Fruit fly (Drosophila melanogaster) whole organism, embryonic: Measurements from ENCODE around the gene CG33687.

Experiments
- Abd-B ChIP-seq: fragments of 200-800 bp; sonication (Bioruptor generic); optimal IDR thresholded peaks from 2 replicates; lab custom pipeline; 2018; ENCODE audit warnings: missing biosample characterization, mild to moderate bottlenecking, missing genetic modification characterization, moderate library complexity
- Aef1 ChIP-seq: fragments of 200-800 bp; sonication (Bioruptor generic); IDR thresholded peaks from 3 replicates; pipeline ENCODE4 v1.3.6; 2022; ENCODE audit warnings: missing biosample characterization, missing genetic modification characterization
- Awh ChIP-seq: fragments of 200-800 bp; sonication (Bioruptor generic); IDR thresholded peaks from 2 replicates; pipeline ENCODE4, ENCODE4 v1.3.6; 2022; ENCODE audit warnings: missing biosample characterization, missing genetic modification characterization
- B-H1 ChIP-seq: fragments of 200-800 bp; sonication (Bioruptor generic); IDR thresholded peaks from 3 replicates; pipeline ENCODE4 v1.3.6; 2022; ENCODE audit warnings: missing biosample characterization, missing genetic modification characterization
- CG11093 ChIP-seq: fragments of 200-800 bp; sonication (Bioruptor generic); IDR thresholded peaks from 3 replicates; pipeline ENCODE4 v1.3.6; 2022; ENCODE audit warnings: missing biosample characterization, missing genetic modification characterization
- CG12071 ChIP-seq: fragments of 200-800 bp; sonication (Bioruptor generic); optimal IDR thresholded peaks from 3 replicates; lab custom pipeline; 2018; ENCODE audit warnings: missing biosample characterization, mild to moderate bottlenecking, missing genetic modification characterization
- CG15514 ChIP-seq: fragments of 200-800 bp; sonication (Bioruptor generic); optimal IDR thresholded peaks from 3 replicates; lab custom pipeline; 2017; ENCODE audit warnings: missing biosample characterization, missing genetic modification characterization, mild to moderate bottlenecking, moderate library complexity, missing genetic modification reagents
- CG15696 ChIP-seq: fragments of 200-800 bp; sonication (Bioruptor generic); optimal IDR thresholded peaks from 2 replicates; lab custom pipeline; 2019; ENCODE audit warnings: missing biosample characterization, mild to moderate bottlenecking, missing genetic modification characterization, moderate library complexity
- CG17568 ChIP-seq: fragments of 200-800 bp; sonication (Bioruptor generic); optimal IDR thresholded peaks from 2 replicates; lab custom pipeline; 2018; ENCODE audit warnings: missing biosample characterization, mild to moderate bottlenecking, missing genetic modification characterization, moderate library complexity
- CG17829 ChIP-seq: fragments of 200-800 bp; optimal IDR thresholded peaks from 2 replicates; lab custom pipeline; 2019; ENCODE audit warnings: missing biosample characterization, mild to moderate bottlenecking, missing genetic modification characterization, moderate library complexity
- CG18011 ChIP-seq: fragments of 200-800 bp; sonication (Bioruptor generic); optimal IDR thresholded peaks from 2 replicates; lab custom pipeline; 2017; ENCODE audit warnings: missing biosample characterization, missing genetic modification characterization, mild to moderate bottlenecking, moderate library complexity, missing genotype
- CG2120 ChIP-seq: fragments of 200-800 bp; sonication (Bioruptor generic); optimal IDR thresholded peaks from 3 replicates; lab custom pipeline; 2016; ENCODE audit warnings: missing biosample characterization, missing genetic modification characterization
- CG2875 ChIP-seq: fragments of 200-800 bp; sonication (Bioruptor generic); optimal IDR thresholded peaks from 2 replicates; lab custom pipeline; 2017; ENCODE audit warnings: missing biosample characterization, mild to moderate bottlenecking, missing genetic modification characterization, missing genetic modification reagents
- CG30431 ChIP-seq: fragments of 200-800 bp; sonication (Bioruptor generic); optimal IDR thresholded peaks from 2 replicates; lab custom pipeline; 2017; ENCODE audit warnings: missing biosample characterization, missing genetic modification characterization
- CG3838 ChIP-seq: fragments of 200-800 bp; sonication (Bioruptor generic); optimal IDR thresholded peaks from 3 replicates; lab custom pipeline; 2016; ENCODE audit warnings: missing biosample characterization, missing genetic modification characterization
- CG3995 ChIP-seq: fragments of 200-800 bp; sonication (Bioruptor generic); optimal IDR thresholded peaks from 3 replicates; lab custom pipeline; 2016; ENCODE audit warnings: missing biosample characterization, missing genetic modification characterization
- CG6854 ChIP-seq: fragments of 200-800 bp; sonication (Bioruptor generic); optimal IDR thresholded peaks from 3 replicates; lab custom pipeline; 2017; ENCODE audit warnings: missing biosample characterization, mild to moderate bottlenecking, missing genetic modification characterization
- CG7357 ChIP-seq: fragments of 200-800 bp; sonication (Bioruptor generic); IDR thresholded peaks from 3 replicates; pipeline ENCODE4 v1.3.6; 2022; ENCODE audit warnings: missing biosample characterization, missing genetic modification characterization
- CG8290 ChIP-seq, 3 experiments: fragments of 200-800 bp; sonication (Bioruptor generic); optimal IDR thresholded peaks; 2 replicates each; lab custom pipeline; 2016 to 2019; ENCODE audit warnings: missing biosample characterization in 3 of 3, missing genetic modification characterization in 3 of 3, mild to moderate bottlenecking in 2 of 3, moderate library complexity in 1 of 3
- CG8359 ChIP-seq: fragments of 200-800 bp; sonication (Bioruptor generic); optimal IDR thresholded peaks from 2 replicates; lab custom pipeline; 2017; ENCODE audit warnings: missing biosample characterization, mild to moderate bottlenecking, missing genetic modification characterization, borderline replicate concordance
- CG9797 ChIP-seq: fragments of 200-800 bp; sonication (Bioruptor generic); optimal IDR thresholded peaks from 3 replicates; lab custom pipeline; 2018; ENCODE audit warnings: missing biosample characterization, mild to moderate bottlenecking, missing genetic modification characterization
- E2f2 ChIP-seq: fragments of 200-800 bp; sonication (Bioruptor generic); IDR thresholded peaks from 2 replicates; pipeline ENCODE4 v1.3.6; 2022; ENCODE audit warnings: missing biosample characterization, missing genetic modification characterization
- Hmx ChIP-seq: fragments of 200-800 bp; sonication (Bioruptor generic); optimal IDR thresholded peaks from 2 replicates; lab custom pipeline; 2016; ENCODE audit warnings: missing biosample characterization, missing genetic modification characterization
- Hsf ChIP-seq: fragments of 200-800 bp; sonication (Bioruptor generic); optimal IDR thresholded peaks from 3 replicates; lab custom pipeline; 2016; ENCODE audit warnings: missing biosample characterization, missing genetic modification characterization
- Kr ChIP-seq: fragments of 200-800 bp; sonication (Bioruptor generic); optimal IDR thresholded peaks from 2 replicates; lab custom pipeline; 2017; ENCODE audit warnings: missing biosample characterization, mild to moderate bottlenecking, missing genetic modification characterization
- Nf-YC ChIP-seq: fragments of 200-800 bp; optimal IDR thresholded peaks from 3 replicates; lab custom pipeline; 2019; ENCODE audit warnings: missing biosample characterization, mild to moderate bottlenecking, missing genetic modification characterization, moderate library complexity
- NfI ChIP-seq: fragments of 200-800 bp; sonication (Bioruptor generic); optimal IDR thresholded peaks from 3 replicates; lab custom pipeline; 2018; ENCODE audit warnings: missing biosample characterization, mild to moderate bottlenecking, missing genetic modification characterization, moderate library complexity
- Optix ChIP-seq: fragments of 200-800 bp; sonication (Bioruptor generic); IDR thresholded peaks from 3 replicates; pipeline ENCODE4 v1.3.6; 2022; ENCODE audit warnings: missing biosample characterization, missing genetic modification characterization
- Poxn ChIP-seq: fragments of 200-800 bp; sonication (Bioruptor generic); IDR thresholded peaks from 2 replicates; pipeline ENCODE4 v1.3.6; 2022; ENCODE audit warnings: missing biosample characterization, missing genetic modification characterization
- Sin3A ChIP-seq: fragments of >200 bp; optimal IDR thresholded peaks from 2 replicates; lab custom pipeline; 2018
- Ssrp ChIP-seq: fragments of 200-800 bp; sonication (Bioruptor generic); optimal IDR thresholded peaks from 2 replicates; lab custom pipeline; 2018; ENCODE audit warnings: missing biosample characterization, mild to moderate bottlenecking, missing genetic modification characterization, moderate library complexity
- abd-A ChIP-seq: fragments of 200-800 bp; sonication (Bioruptor generic); optimal IDR thresholded peaks from 3 replicates; lab custom pipeline; 2019; ENCODE audit warnings: missing biosample characterization, mild to moderate bottlenecking, missing genetic modification characterization, moderate library complexity
- ash1 ChIP-seq: fragments of 200-800 bp; sonication (Bioruptor generic); optimal IDR thresholded peaks from 2 replicates; lab custom pipeline; 2018; ENCODE audit warnings: missing biosample characterization, mild to moderate bottlenecking, missing genetic modification characterization
- chm ChIP-seq: fragments of 200-800 bp; sonication (Bioruptor generic); IDR thresholded peaks from 2 replicates; pipeline ENCODE4 v1.3.6; 2022; ENCODE audit warnings: missing biosample characterization, missing genetic modification characterization
- crc ChIP-seq: fragments of 200-800 bp; sonication (Bioruptor generic); optimal IDR thresholded peaks from 2 replicates; lab custom pipeline; 2016; ENCODE audit warnings: missing biosample characterization, missing genetic modification characterization
- dmrt11E ChIP-seq: fragments of 200-800 bp; sonication (Bioruptor generic); optimal IDR thresholded peaks from 3 replicates; lab custom pipeline; 2018; ENCODE audit warnings: missing biosample characterization, mild to moderate bottlenecking, missing genetic modification characterization, moderate library complexity
- en ChIP-seq: fragments of 200-800 bp; sonication (Bioruptor generic); optimal IDR thresholded peaks from 2 replicates; lab custom pipeline; 2016; ENCODE audit warnings: missing biosample characterization, missing genetic modification characterization
- fu2 ChIP-seq: fragments of 200-800 bp; sonication (Bioruptor generic); optimal IDR thresholded peaks from 2 replicates; lab custom pipeline; 2016; ENCODE audit warnings: missing biosample characterization, missing genetic modification characterization
- gfzf ChIP-seq: fragments of 200-800 bp; sonication (Bioruptor generic); optimal IDR thresholded peaks from 2 replicates; lab custom pipeline; 2016; ENCODE audit warnings: missing biosample characterization, mild to moderate bottlenecking, missing genetic modification characterization, moderate library complexity
- grau ChIP-seq: fragments of 200-800 bp; optimal IDR thresholded peaks from 3 replicates; lab custom pipeline; 2019; ENCODE audit warnings: missing biosample characterization, mild to moderate bottlenecking, missing genetic modification characterization, moderate library complexity
- gt ChIP-seq: fragments of 200-800 bp; sonication (Bioruptor generic); IDR thresholded peaks from 2 replicates; pipeline ENCODE4 v1.3.6; 2022; ENCODE audit warnings: missing biosample characterization, missing genetic modification characterization
- knrl ChIP-seq: fragments of 200-800 bp; sonication (Bioruptor generic); IDR thresholded peaks from 3 replicates; pipeline ENCODE4 v1.3.6; 2022; ENCODE audit warnings: missing biosample characterization, missing genetic modification characterization; ENCODE audit not compliant: partially characterized antibody
- lilli ChIP-seq: fragments of 200-800 bp; sonication (Bioruptor generic); optimal IDR thresholded peaks from 3 replicates; lab custom pipeline; 2016; ENCODE audit warnings: missing biosample characterization, missing genetic modification characterization
- maf-S ChIP-seq: fragments of 200-800 bp; sonication (Bioruptor generic); optimal IDR thresholded peaks from 2 replicates; lab custom pipeline; 2016; ENCODE audit warnings: missing biosample characterization, missing genetic modification characterization
- mld ChIP-seq: fragments of 200-800 bp; sonication (Bioruptor generic); IDR thresholded peaks from 3 replicates; pipeline ENCODE4 v1.3.6; 2022; ENCODE audit warnings: missing biosample characterization, missing genetic modification characterization; ENCODE audit not compliant: partially characterized antibody
- pfk ChIP-seq: fragments of 200-800 bp; sonication (Bioruptor generic); optimal IDR thresholded peaks from 2 replicates; lab custom pipeline; 2018; ENCODE audit warnings: missing biosample characterization, mild to moderate bottlenecking, missing genetic modification characterization, moderate library complexity
- pita ChIP-seq: fragments of 200-800 bp; sonication (Bioruptor generic); optimal IDR thresholded peaks from 2 replicates; lab custom pipeline; 2017; ENCODE audit warnings: missing biosample characterization, mild to moderate bottlenecking, missing genetic modification characterization
- row ChIP-seq: fragments of 200-800 bp; sonication (Bioruptor generic); IDR thresholded peaks from 3 replicates; pipeline ENCODE4 v1.3.6; 2022; ENCODE audit warnings: missing biosample characterization, missing genetic modification characterization
- salm ChIP-seq: fragments of 200-800 bp; sonication (Bioruptor generic); optimal IDR thresholded peaks from 2 replicates; lab custom pipeline; 2018; ENCODE audit warnings: missing biosample characterization, mild to moderate bottlenecking, missing genetic modification characterization
- sug ChIP-seq: fragments of 200-800 bp; optimal IDR thresholded peaks from 2 replicates; lab custom pipeline; 2019; ENCODE audit warnings: missing biosample characterization, mild to moderate bottlenecking, missing genetic modification characterization, moderate library complexity
- trem ChIP-seq: fragments of 200-800 bp; optimal IDR thresholded peaks from 3 replicates; lab custom pipeline; 2019; ENCODE audit warnings: missing biosample characterization, mild to moderate bottlenecking, missing genetic modification characterization, moderate library complexity
- yki ChIP-seq: fragments of >200 bp; optimal IDR thresholded peaks from 3 replicates; lab custom pipeline; 2018

CG33687 gene

DNA sequence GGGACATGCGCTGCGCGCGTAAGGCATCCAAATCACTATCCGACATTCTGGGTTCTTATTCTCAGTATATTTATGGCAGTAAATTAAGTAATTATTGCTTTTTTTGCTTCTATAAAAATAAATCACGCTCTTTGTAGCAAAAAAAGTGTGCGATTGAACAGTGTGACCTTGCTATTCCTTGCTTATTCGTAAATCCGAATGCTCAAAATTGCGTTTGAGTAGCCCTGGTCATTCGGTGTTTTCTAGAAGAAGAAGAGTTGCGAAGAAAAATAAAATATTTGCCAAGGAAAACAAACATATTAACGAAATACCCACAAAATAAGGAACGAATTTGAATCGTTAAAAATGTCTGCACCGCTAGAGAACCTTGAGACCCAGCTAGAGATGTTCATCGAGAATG is 34.2 kb downstream of the CG33687 start, which contains the start of the genes PDCD-5 and MED10 (continued):
- no peak for TF ChIP-seq CG6854
- TF ChIP-seq CG15696 (tag; lab: Kevin White, UChicago): no peak
- peak; percentile 35 for TF ChIP-seq NfI (GFP tag; lab: Kevin White, UChicago)
- no peak for TF ChIP-seq CG3838 (GFP tag; lab: Kevin White, UChicago)
- no peak for TF ChIP-seq salm (tag; lab: Kevin White, UChicago)
- no peak for TF ChIP-seq CG8359 (GFP tag; lab: Kevin White, UChicago)
- TF ChIP-seq grau: no peak
- no peak for TF ChIP-seq gt (GFP tag; lab: Robert Waterston, UW)
- TF ChIP-seq fu2: no peak
- peak; percentile 96 for TF ChIP-seq gfzf (GFP tag; lab: Kevin White, UChicago)
- TF ChIP-seq ash1 (GFP tag; lab: Kevin White, UChicago): no peak
- TF ChIP-seq Hsf: peak; percentile 24
- peak; percentile 28; the same call in 1 of the 3 replicates for TF ChIP-seq row (GFP tag; lab: Robert Waterston, UW)
- TF ChIP-seq CG15514 (GFP tag; lab: Kevin White, UChicago): peak; percentile 53
- TF ChIP-seq Sin3A (lab: Kevin White, UChicago): peak; percentile 72
- no peak for TF ChIP-seq CG11093 (GFP tag; lab: Robert Waterston, UW)
- TF ChIP-seq Nf-YC (tag; lab: Kevin White, UChicago): no peak
- no peak for TF ChIP-seq chm (GFP tag; lab: Robert Waterston, UW)
- no peak for TF ChIP-seq pfk (GFP tag; lab: Kevin White, UChicago)
- TF ChIP-seq mld (GFP tag; lab: Robert Waterston, UW): no peak
- peak; percentile 16 for TF ChIP-seq Abd-B (GFP tag; lab: Kevin White, UChicago)
- TF ChIP-seq Aef1 (GFP tag; lab: Robert Waterston, UW): no peak
- no peak for TF ChIP-seq CG12071 (GFP tag; lab: Kevin White, UChicago)
- no peak for TF ChIP-seq maf-S (GFP tag; lab: Kevin White, UChicago)
- no peak for TF ChIP-seq Kr
- TF ChIP-seq CG2875 (GFP tag; lab: Kevin White, UChicago): no peak
- TF ChIP-seq E2f2: no peak; the same call in 1 of the 2 replicates
- no peak for TF ChIP-seq Poxn
- TF ChIP-seq pita: no peak
- no peak for TF ChIP-seq B-H1 (GFP tag; lab: Robert Waterston, UW)
- TF ChIP-seq Ssrp (tag; lab: Kevin White, UChicago): no peak
- no peak for TF ChIP-seq CG2120
- no peak for TF ChIP-seq yki (lab: Kevin White, UChicago)
- peak; percentile 77 for TF ChIP-seq CG9797
- TF ChIP-seq lilli (GFP tag; lab: Kevin White, UChicago): no peak
- TF ChIP-seq dmrt11E (tag; lab: Kevin White, UChicago): peak; percentile 24
- TF ChIP-seq sug: peak; percentile 27
- no peak for TF ChIP-seq CG30431 (GFP tag; lab: Kevin White, UChicago)
- no peak for TF ChIP-seq Hmx (GFP tag; lab: Kevin White, UChicago)
- peak; percentile 30; the same call in 1 of the 3 replicates for TF ChIP-seq knrl (GFP tag; lab: Robert Waterston, UW)
- TF ChIP-seq CG8290 (GFP tag; optimal IDR thresholded peaks at IDR 0.05; lab: Kevin White, UChicago): no peak
- no peak for TF ChIP-seq CG8290 (tag; optimal IDR thresholded peaks at IDR 0.05; lab: Kevin White, UChicago)
- TF ChIP-seq en (GFP tag; lab: Kevin White, UChicago): no peak
- TF ChIP-seq CG3995 (GFP tag; lab: Kevin White, UChicago): peak; percentile 69
- peak; percentile 42 for TF ChIP-seq trem (tag; lab: Kevin White, UChicago)
- no peak for TF ChIP-seq Awh (GFP tag; lab: Robert Waterston, UW)
- TF ChIP-seq CG17568 (GFP tag; lab: Kevin White, UChicago): no peak
- TF ChIP-seq CG18011 (GFP tag; lab: Kevin White, UChicago): no peak
- TF ChIP-seq Optix (GFP tag; lab: Robert Waterston, UW): no peak
- no peak for TF ChIP-seq CG7357 (GFP tag; lab: Robert Waterston, UW)
- TF ChIP-seq abd-A (tag; lab: Kevin White, UChicago): no peak
- peak; percentile 28 for TF ChIP-seq CG17829
- no peak for TF ChIP-seq crc (GFP tag; lab: Kevin White, UChicago)
